Worm (Caenorhabditis elegans): ENCODE results near the gene clec-6.

DNA sequence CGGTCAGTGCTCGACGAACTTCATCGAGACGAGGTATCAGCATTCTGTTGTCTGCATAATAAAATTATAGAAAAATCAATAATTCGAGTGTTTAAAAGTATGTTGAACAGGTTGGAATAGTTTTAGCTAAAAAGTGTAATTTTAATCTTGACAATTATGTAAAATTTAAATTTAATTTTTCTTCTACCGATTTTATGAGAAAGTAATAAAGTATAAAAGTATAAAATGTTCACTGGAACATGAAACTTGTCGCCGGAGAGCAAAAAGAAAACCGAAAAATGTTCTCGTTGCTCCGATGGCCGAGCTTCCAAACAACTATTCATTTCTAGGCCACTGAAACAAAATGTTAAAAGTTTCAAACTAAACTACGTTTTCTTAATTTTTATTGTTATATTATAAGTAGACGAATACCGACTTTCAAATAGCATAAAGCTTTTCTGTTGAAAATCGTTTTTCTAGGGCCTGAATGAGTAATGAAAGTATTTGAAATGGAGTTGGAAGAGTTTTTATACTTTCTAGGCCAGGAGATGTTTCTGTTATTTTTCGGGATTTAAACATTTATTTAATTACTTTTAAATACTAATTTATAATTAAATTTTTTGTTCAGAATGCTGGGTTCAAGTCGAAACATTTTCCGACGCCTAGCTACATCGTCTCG lies 25.4 kb downstream of the clec-6 start, which contains the start of the genes C35D10.10 and C35D10.5:
- TF ChIP-seq ref-1 (GFP tag; conservative IDR thresholded peaks at IDR 0.05) (no peak), tab-1 (GFP tag; IDR thresholded peaks at IDR 0.05) (no peak), ztf-23 (GFP tag; IDR thresholded peaks at IDR 0.05) (no peak), flt-1 (GFP tag; IDR thresholded peaks at IDR 0.05) (no peak)
